Fruit fly (Drosophila melanogaster): Measurements from ENCODE around the gene holn1.

The holn1 gene

dm6 chr2L:10435606-10436160 is at the start of gene holn1, which contains the start of gene TBC1D16:
TSS of gene holn1 (plus strand) at chr2L:10435995.
TSS of gene TBC1D16 (minus strand) at chr2L:10435656.
- no peak for TF ChIP-seq CG6808 (GFP tag; optimal IDR thresholded peaks at IDR 0.05)
- TF ChIP-seq dsx (GFP tag; optimal IDR thresholded peaks at IDR 0.05; ENCODE audit: poor library complexity, severe bottlenecking) = no peak
- TF ChIP-seq fkh (GFP tag; optimal IDR thresholded peaks at IDR 0.05) = peak; percentile 96
- no peak for TF ChIP-seq CG6792 (GFP tag; optimal IDR thresholded peaks at IDR 0.05)
- TF ChIP-seq CG8319 (GFP tag; optimal IDR thresholded peaks at IDR 0.05) = no peak
- TF ChIP-seq CG31627 (GFP tag; optimal IDR thresholded peaks at IDR 0.05) = no peak

- TF ChIP-seq CG8119 (GFP tag; IDR thresholded peaks at IDR 0.05) (peak; percentile 79; the same call in 2 of the 3 replicates), CG11762 (GFP tag; optimal IDR thresholded peaks at IDR 0.05; ENCODE audit: insufficient read depth) (peak; percentile 44), CG10631 (GFP tag; optimal IDR thresholded peaks at IDR 0.05) (peak; percentile 72), CG32006 (GFP tag; optimal IDR thresholded peaks at IDR 0.05) (no peak), CG1621 (tag; optimal IDR thresholded peaks at IDR 0.05) (no peak), Ets96B (tag; optimal IDR thresholded peaks at IDR 0.05) (peak; percentile 68), esn (GFP tag; optimal IDR thresholded peaks at IDR 0.05) (peak; percentile 77), ss (GFP tag; optimal IDR thresholded peaks at IDR 0.05) (peak in 1 of 2 experiments; percentile 68), vri (GFP tag; optimal IDR thresholded peaks at IDR 0.05) (no peak), eg (GFP tag; IDR thresholded peaks at IDR 0.05) (no peak; the same call in 1 of the 3 replicates), topi (GFP tag; optimal IDR thresholded peaks at IDR 0.05) (peak; percentile 74), CG34406 (GFP tag; optimal IDR thresholded peaks at IDR 0.05) (peak; percentile 55), CG6854 (GFP tag; optimal IDR thresholded peaks at IDR 0.05) (no peak), CG4318 (GFP tag; optimal IDR thresholded peaks at IDR 0.05) (peak; percentile 57), Hr39 (GFP tag; optimal IDR thresholded peaks at IDR 0.05) (peak; percentile 71), CG7368 (GFP tag; optimal IDR thresholded peaks at IDR 0.05) (peak; percentile 22), Eip78C (GFP tag) (peak; percentile 91), dsx (GFP tag; optimal IDR thresholded peaks at IDR 0.05; ENCODE audit: poor library complexity, severe bottlenecking) (peak; percentile 57), dac (GFP tag; optimal IDR thresholded peaks at IDR 0.05) (peak; percentile 28), Blimp-1 (GFP tag; optimal IDR thresholded peaks at IDR 0.05) (no peak), CG10669 (GFP tag; optimal IDR thresholded peaks at IDR 0.05) (peak; percentile 67), CG6276 (GFP tag; optimal IDR thresholded peaks at IDR 0.05) (no peak), Lpt (GFP tag; optimal IDR thresholded peaks at IDR 0.05) (peak; percentile 48), Smox (GFP tag; optimal IDR thresholded peaks at IDR 0.05) (peak; percentile 74), Ets21C (GFP tag; optimal IDR thresholded peaks at IDR 0.05) (peak; percentile 59), Eip75B (GFP tag; optimal IDR thresholded peaks at IDR 0.05) (peak; percentile 69), Sox102F (GFP tag; optimal IDR thresholded peaks at IDR 0.05) (no peak), CG3032 (tag; optimal IDR thresholded peaks at IDR 0.05) (peak; percentile 71), CG15336 (GFP tag; IDR thresholded peaks at IDR 0.05) (peak; percentile 65), CG3919 (GFP tag; optimal IDR thresholded peaks at IDR 0.05) (no peak), CG6792 (GFP tag; optimal IDR thresholded peaks at IDR 0.05) (peak; percentile 53), Eip93F (GFP tag; optimal IDR thresholded peaks at IDR 0.05) (no peak), cyc (GFP tag; optimal IDR thresholded peaks at IDR 0.05) (peak; percentile 72), net (GFP tag; optimal IDR thresholded peaks at IDR 0.05) (no peak), achi (GFP tag; optimal IDR thresholded peaks at IDR 0.05) (peak; percentile 63), Sox15 (GFP tag; optimal IDR thresholded peaks at IDR 0.05) (peak; percentile 49), Sox14 (GFP tag; optimal IDR thresholded peaks at IDR 0.05) (peak; percentile 74), Hr4 (GFP tag; optimal IDR thresholded peaks at IDR 0.05) (peak; percentile 73), OdsH (GFP tag; optimal IDR thresholded peaks at IDR 0.05) (peak; percentile 78), acj6 (GFP tag; optimal IDR thresholded peaks at IDR 0.05) (peak; percentile 68), CG8632 (GFP tag; optimal IDR thresholded peaks at IDR 0.05) (peak; percentile 51), CG11902 (GFP tag; optimal IDR thresholded peaks at IDR 0.05) (peak; percentile 56), svp (GFP tag) (no peak), Met (GFP tag; optimal IDR thresholded peaks at IDR 0.05) (peak; percentile 72)
Observed at dm6 chr2L:10386208-10386805, 49.5 kb upstream of the holn1 start, which contains the start of the genes Cdk1 and mRpS7. TSS of gene Cdk1 (minus strand) at chr2L:10386262. TSS of gene mRpS7 (plus strand) at chr2L:10386662.
